Worm (Caenorhabditis elegans) whole organism, L1 larva: ENCODE results near the gene C03H5.7.
A peak's percentile ranks its signal among the peaks of the same experiment; 100 is the strongest.

Source experiments
- C16A3.4 ChIP-seq: fragments of 150-350 bp; optimal IDR thresholded peaks from 2 replicates; lab custom pipeline; 2014; ENCODE audit warnings: missing biosample characterization, missing genetic modification characterization
- C34B4.2 ChIP-seq: sonication (generic microtip); optimal IDR thresholded peaks from 2 replicates; lab custom pipeline; 2017; ENCODE audit warnings: mild to moderate bottlenecking, missing genetic modification characterization, missing compliant biosample characterization
- F16B12.6 ChIP-seq: fragments of 150-350 bp; optimal IDR thresholded peaks from 2 replicates; lab custom pipeline; 2014; ENCODE audit warnings: missing biosample characterization, missing genetic modification characterization
- Y116A8C.19 ChIP-seq: sonication (generic microtip); optimal IDR thresholded peaks from 2 replicates; lab custom pipeline; 2016; ENCODE audit warnings: missing compliant biosample characterization, missing genetic modification characterization, borderline replicate concordance
- aly-2 ChIP-seq: fragments of 150-350 bp; optimal IDR thresholded peaks from 2 replicates; lab custom pipeline; 2014; ENCODE audit warnings: missing biosample characterization, missing genetic modification characterization
- ceh-8 ChIP-seq: fragments of 200-800 bp; sonication (Bioruptor generic); optimal IDR thresholded peaks from 2 replicates; lab custom pipeline; 2018; ENCODE audit warnings: mild to moderate bottlenecking, missing genetic modification characterization, moderate library complexity, missing compliant biosample characterization
- ceh-82 ChIP-seq, 3 experiments: fragments of 150-350 bp in 1 of 3; sonication (generic microtip) in 2 of 3; optimal IDR thresholded peaks; 2 replicates each; lab custom pipeline; 2014 to 2017; ENCODE audit warnings: missing biosample characterization in 3 of 3, missing genetic modification characterization in 3 of 3
- ces-1 ChIP-seq: fragments of 150-350 bp; optimal IDR thresholded peaks from 2 replicates; lab custom pipeline; 2014; ENCODE audit warnings: missing biosample characterization, missing genetic modification reagents, missing genetic modification characterization
- efl-1 ChIP-seq, 4 experiments: fragments of 150-350 bp; optimal IDR thresholded peaks in 3 of 4; peaks in 1 of 4; 1 replicate in 1 of 4; 2 replicates in 3 of 4; lab custom pipeline; 2014; ENCODE audit warnings: missing biosample characterization in 2 of 4, missing genetic modification characterization in 2 of 4, missing genetic modification reagents in 2 of 4
- efl-3 ChIP-seq: fragments of 200-800 bp; sonication (Bioruptor generic); optimal IDR thresholded peaks from 2 replicates; lab custom pipeline; 2018; ENCODE audit warnings: mild to moderate bottlenecking, missing genetic modification characterization, missing compliant biosample characterization
- egl-27 ChIP-seq, 2 experiments: fragments of 150-350 bp in 1 of 2; sonication (generic microtip); optimal IDR thresholded peaks; 3 replicates each; lab custom pipeline; 2017 to 2018; ENCODE audit warnings: missing biosample characterization in 2 of 2, missing genetic modification characterization in 2 of 2, missing genetic modification reagents in 2 of 2
- elt-2 ChIP-seq: sonication (generic microtip); optimal IDR thresholded peaks from 2 replicates; lab custom pipeline; 2016; ENCODE audit warnings: missing genetic modification characterization, mild to moderate bottlenecking, inconsistent platforms, missing compliant biosample characterization, missing genetic modification reagents
- elt-3 ChIP-seq, 6 experiments: fragments of 150-350 bp in 1 of 6; sonication (generic microtip); optimal IDR thresholded peaks; 2 replicates each; lab custom pipeline; 2017 to 2018; ENCODE audit warnings: missing biosample characterization in 6 of 6, missing genetic modification characterization in 6 of 6, inconsistent platforms in 1 of 6
- fkh-10 ChIP-seq: sonication (generic microtip); optimal IDR thresholded peaks from 2 replicates; lab custom pipeline; 2017; ENCODE audit warnings: missing biosample characterization, missing genetic modification reagents, missing genetic modification characterization
- fkh-8 ChIP-seq: sonication (generic microtip); optimal IDR thresholded peaks from 2 replicates; lab custom pipeline; 2016; ENCODE audit warnings: mild to moderate bottlenecking, missing genetic modification characterization, missing compliant biosample characterization
- fos-1 ChIP-seq: fragments of 150-350 bp; optimal IDR thresholded peaks from 2 replicates; lab custom pipeline; 2014; ENCODE audit warnings: missing biosample characterization, missing genetic modification characterization
- hlh-4 ChIP-seq: sonication (generic microtip); optimal IDR thresholded peaks from 2 replicates; lab custom pipeline; 2016; ENCODE audit warnings: mild to moderate bottlenecking, missing genetic modification characterization, missing compliant biosample characterization
- lin-14 ChIP-seq: fragments of 200-800 bp; sonication (Bioruptor generic); optimal IDR thresholded peaks from 2 replicates; lab custom pipeline; 2018; ENCODE audit warnings: mild to moderate bottlenecking, missing genetic modification characterization, moderate library complexity, missing compliant biosample characterization
- lin-15B ChIP-seq: fragments of 150-350 bp; sonication (generic microtip); optimal IDR thresholded peaks from 3 replicates; lab custom pipeline; 2014; ENCODE audit warnings: missing biosample characterization, missing genetic modification characterization
- lin-35 ChIP-seq, 2 experiments: fragments of 150-350 bp; optimal IDR thresholded peaks; 2 replicates each; lab custom pipeline; 2014; ENCODE audit warnings: missing biosample characterization in 2 of 2, missing genetic modification characterization in 2 of 2, missing genetic modification reagents in 2 of 2
- lin-39 ChIP-seq: fragments of 150-350 bp; optimal IDR thresholded peaks from 2 replicates; lab custom pipeline; 2014; ENCODE audit warnings: missing biosample characterization, missing genetic modification reagents, missing genetic modification characterization
- lsy-2 ChIP-seq, 2 experiments: fragments of 150-350 bp; optimal IDR thresholded peaks; 2 replicates each; lab custom pipeline; 2014; ENCODE audit warnings: missing biosample characterization in 2 of 2, missing genetic modification characterization in 2 of 2
- mdl-1 ChIP-seq, 2 experiments: fragments of 150-350 bp; optimal IDR thresholded peaks; 2 replicates each; lab custom pipeline; 2014 to 2017; ENCODE audit warnings: missing biosample characterization in 2 of 2, missing genetic modification characterization in 2 of 2, inconsistent platforms in 1 of 2
- mef-2 ChIP-seq: fragments of 150-350 bp; optimal IDR thresholded peaks from 2 replicates; lab custom pipeline; 2014; ENCODE audit warnings: missing biosample characterization, missing genetic modification characterization
- nhr-11 ChIP-seq: fragments of 150-350 bp; optimal IDR thresholded peaks from 2 replicates; lab custom pipeline; 2014; ENCODE audit warnings: missing biosample characterization, missing genetic modification characterization
- nhr-19 ChIP-seq: fragments of 200-800 bp; sonication (Bioruptor generic); conservative IDR thresholded peaks from 2 replicates; pipeline ENCODE4 v1.3.6; 2022; ENCODE audit warnings: missing genetic modification characterization, missing compliant biosample characterization
- nhr-237 ChIP-seq: fragments of 150-350 bp; optimal IDR thresholded peaks from 2 replicates; lab custom pipeline; 2014; ENCODE audit warnings: missing biosample characterization, missing genetic modification characterization
- nhr-47 ChIP-seq: sonication (generic microtip); optimal IDR thresholded peaks from 2 replicates; lab custom pipeline; 2016; ENCODE audit warnings: mild to moderate bottlenecking, missing genetic modification characterization, moderate library complexity, missing compliant biosample characterization
- nhr-71 ChIP-seq: sonication (generic microtip); optimal IDR thresholded peaks from 2 replicates; lab custom pipeline; 2016; ENCODE audit warnings: mild to moderate bottlenecking, missing genetic modification characterization, moderate library complexity, missing compliant biosample characterization
- nhr-77 ChIP-seq: fragments of 150-350 bp; optimal IDR thresholded peaks from 2 replicates; lab custom pipeline; 2014; ENCODE audit warnings: missing biosample characterization, missing genetic modification characterization
- nhr-85 ChIP-seq: sonication (generic microtip); peaks from one replicate; lab custom pipeline; 2016; ENCODE audit warnings: missing genetic modification characterization, inconsistent platforms, missing compliant biosample characterization
- pag-3 ChIP-seq: sonication (generic microtip); optimal IDR thresholded peaks from 2 replicates; lab custom pipeline; 2017; ENCODE audit warnings: missing genetic modification characterization, mild to moderate bottlenecking, missing compliant biosample characterization, antibody characterized with exemption, borderline replicate concordance; ENCODE audit not compliant: insufficient read depth
- pqm-1 ChIP-seq: sonication (generic microtip); optimal IDR thresholded peaks from 3 replicates; lab custom pipeline; 2017; ENCODE audit warnings: missing biosample characterization, missing genetic modification characterization
- rnt-1 ChIP-seq: sonication (generic microtip); optimal IDR thresholded peaks from 2 replicates; lab custom pipeline; 2016; ENCODE audit warnings: mild to moderate bottlenecking, missing genetic modification characterization, moderate library complexity, missing compliant biosample characterization
- snu-23 ChIP-seq: sonication (generic microtip); optimal IDR thresholded peaks from 2 replicates; lab custom pipeline; 2016; ENCODE audit warnings: missing genetic modification characterization, missing compliant biosample characterization
- sox-4 ChIP-seq: sonication (generic microtip); optimal IDR thresholded peaks from 2 replicates; lab custom pipeline; 2016; ENCODE audit warnings: missing genetic modification characterization, missing compliant biosample characterization
- sptf-1 ChIP-seq: fragments of 150-350 bp; optimal IDR thresholded peaks from 2 replicates; lab custom pipeline; 2014; ENCODE audit warnings: missing biosample characterization, missing genetic modification characterization
- tbx-2 ChIP-seq: sonication (generic microtip); optimal IDR thresholded peaks from 2 replicates; lab custom pipeline; 2016; ENCODE audit warnings: missing genetic modification characterization, missing compliant biosample characterization
- tlp-1 ChIP-seq: fragments of 150-350 bp; optimal IDR thresholded peaks from 2 replicates; lab custom pipeline; 2014; ENCODE audit warnings: missing biosample characterization, missing genetic modification characterization
- unc-130 ChIP-seq: fragments of 150-350 bp; optimal IDR thresholded peaks from 2 replicates; lab custom pipeline; 2017; ENCODE audit warnings: missing biosample characterization, missing genetic modification characterization, inconsistent platforms
- unc-62 ChIP-seq: fragments of 150-350 bp; optimal IDR thresholded peaks from 2 replicates; lab custom pipeline; 2014; ENCODE audit warnings: missing biosample characterization, missing genetic modification reagents, missing genetic modification characterization
- unc-86 ChIP-seq: sonication (generic microtip); optimal IDR thresholded peaks from 2 replicates; lab custom pipeline; 2016; ENCODE audit warnings: missing genetic modification characterization, missing compliant biosample characterization
- unc-98 ChIP-seq: fragments of 200-800 bp; sonication (Bioruptor generic); IDR thresholded peaks from 2 replicates; pipeline ENCODE4 v1.3.6; 2022; ENCODE audit warnings: missing genetic modification characterization, missing compliant biosample characterization
- xbp-1 ChIP-seq: sonication (generic microtip); optimal IDR thresholded peaks from 2 replicates; lab custom pipeline; 2016; ENCODE audit warnings: missing genetic modification characterization, missing compliant biosample characterization
- zip-4 ChIP-seq: fragments of 200-800 bp; sonication (Bioruptor generic); optimal IDR thresholded peaks from 2 replicates; lab custom pipeline; 2018; ENCODE audit warnings: mild to moderate bottlenecking, missing genetic modification characterization, moderate library complexity, missing compliant biosample characterization
- ztf-11 ChIP-seq, 2 experiments: sonication (generic microtip); optimal IDR thresholded peaks; 2 replicates each; lab custom pipeline; 2016 to 2017; ENCODE audit warnings: missing genetic modification characterization in 2 of 2, missing biosample characterization in 1 of 2, missing compliant biosample characterization in 1 of 2
- ztf-4 ChIP-seq: fragments of 150-350 bp; optimal IDR thresholded peaks from 2 replicates; lab custom pipeline; 2014; ENCODE audit warnings: missing biosample characterization, missing genetic modification characterization

The C03H5.7 gene

ce11 chrII:401211-401610, 21.2 kb downstream of the C03H5.7 start (continued):
- TF ChIP-seq egl-27 (tag; optimal IDR thresholded peaks at IDR 0.05; lab: Kevin White, UChicago) = no peak
- TF ChIP-seq ceh-82 (tag; optimal IDR thresholded peaks at IDR 0.05; lab: Kevin White, UChicago) = peak in 1 of 3 experiments; percentile 51

ce11 chrII:402435-402834, 22.4 kb downstream of the C03H5.7 start, which contains the start of gene clec-10:
clec-10 (plus strand) TSS chrII:402678.
- TF ChIP-seq efl-1 (optimal IDR thresholded peaks at IDR 0.05; lab: Kevin White, UChicago) = no peak
- TF ChIP-seq efl-1 (GFP tag; optimal IDR thresholded peaks at IDR 0.05 in 1 of 2; lab: Kevin White, UChicago) = peak in 1 of 2 experiments; percentile 82
- peak; percentile 19 for TF ChIP-seq elt-2
- TF ChIP-seq mdl-1 (tag; optimal IDR thresholded peaks at IDR 0.05; lab: Kevin White, UChicago) = no peak
- TF ChIP-seq pqm-1 (tag; lab: Kevin White, UChicago) = no peak
- TF ChIP-seq, all 84 proteins: peak for 2

ce11 chrII:410832-411231, 30.8 kb downstream of the C03H5.7 start, which contains the start of the genes dnsn-1 and C24H12.4:
dnsn-1 (minus strand) TSS chrII:410932.
C24H12.4 (plus strand) TSS chrII:411222.
- TF ChIP-seq snu-23 (GFP tag; lab: Kevin White, UChicago) (peak; percentile 98), tlp-1 (tag; lab: Kevin White, UChicago) (no peak), nhr-71 (tag; lab: Kevin White, UChicago) (peak; percentile 97), egl-27 (tag; optimal IDR thresholded peaks at IDR 0.05; lab: Kevin White, UChicago) (peak in 1 of 2 experiments; percentile 1), lin-14 (GFP tag; lab: Kevin White, UChicago) (peak; percentile 94), pag-3 (tag; lab: Kevin White, UChicago) (peak; percentile 31), zip-4 (peak; percentile 86), unc-130 (peak; percentile 99), nhr-19 (GFP tag; lab: Robert Waterston, UW) (peak; percentile 95), ceh-8 (peak; percentile 83), lin-39 (tag; lab: Kevin White, UChicago) (peak; percentile 96), ztf-11 (tag; optimal IDR thresholded peaks at IDR 0.05; lab: Kevin White, UChicago) (peak in 1 of 2 experiments; percentile 82), lsy-2 (tag; optimal IDR thresholded peaks at IDR 0.05; lab: Kevin White, UChicago) (peak; percentile 96 to 97), C16A3.4 (tag; lab: Kevin White, UChicago) (peak; percentile 96), unc-62 (GFP tag; lab: Kevin White, UChicago) (no peak), efl-1 (optimal IDR thresholded peaks at IDR 0.05; lab: Kevin White, UChicago) (peak; percentile 97), efl-1 (GFP tag; optimal IDR thresholded peaks at IDR 0.05 in 1 of 2; lab: Kevin White, UChicago) (peak; percentile 95 to 100), nhr-47 (tag; lab: Kevin White, UChicago) (peak; percentile 98), fkh-8 (peak; percentile 95), elt-3 (tag; optimal IDR thresholded peaks at IDR 0.05; lab: Kevin White, UChicago) (peak in 5 of 6 experiments; percentile 35 to 97 (median 63)), sox-4 (tag; lab: Kevin White, UChicago) (peak; percentile 90), aly-2 (tag; lab: Kevin White, UChicago) (peak; percentile 83), nhr-85 (tag; lab: Kevin White, UChicago) (peak; percentile 93), mef-2 (peak; percentile 49), rnt-1 (tag; lab: Kevin White, UChicago) (peak; percentile 95), nhr-77 (tag; lab: Kevin White, UChicago) (peak; percentile 79), C34B4.2 (tag; lab: Kevin White, UChicago) (no peak), sptf-1 (tag; lab: Kevin White, UChicago) (no peak), ces-1 (GFP tag; lab: Kevin White, UChicago) (no peak), nhr-237 (tag; lab: Kevin White, UChicago) (peak; percentile 58), fos-1 (peak; percentile 84), pqm-1 (tag; lab: Kevin White, UChicago) (no peak), xbp-1 (tag; lab: Kevin White, UChicago) (peak; percentile 95), fkh-10 (GFP tag; lab: Kevin White, UChicago) (peak; percentile 92), lin-35 (GFP tag; optimal IDR thresholded peaks at IDR 0.05; lab: Kevin White, UChicago) (peak; percentile 95 to 97), tbx-2 (peak; percentile 98), unc-98 (GFP tag; lab: Robert Waterston, UW) (peak; percentile 62; the same call in 1 of the 2 replicates), unc-86 (tag; lab: Kevin White, UChicago) (peak; percentile 95), F16B12.6 (tag; lab: Kevin White, UChicago) (peak; percentile 74), lin-15B (tag; lab: Kevin White, UChicago) (peak; percentile 97), Y116A8C.19 (tag; lab: Kevin White, UChicago) (no peak), hlh-4 (tag; lab: Kevin White, UChicago) (no peak), efl-3 (GFP tag; lab: Kevin White, UChicago) (peak; percentile 71), ztf-4 (tag; lab: Kevin White, UChicago) (peak; percentile 85), nhr-11 (tag; lab: Kevin White, UChicago) (peak; percentile 57)
